Worm (Caenorhabditis elegans): ENCODE data around the gene C06A1.3.

Gene C06A1.3

DNA sequence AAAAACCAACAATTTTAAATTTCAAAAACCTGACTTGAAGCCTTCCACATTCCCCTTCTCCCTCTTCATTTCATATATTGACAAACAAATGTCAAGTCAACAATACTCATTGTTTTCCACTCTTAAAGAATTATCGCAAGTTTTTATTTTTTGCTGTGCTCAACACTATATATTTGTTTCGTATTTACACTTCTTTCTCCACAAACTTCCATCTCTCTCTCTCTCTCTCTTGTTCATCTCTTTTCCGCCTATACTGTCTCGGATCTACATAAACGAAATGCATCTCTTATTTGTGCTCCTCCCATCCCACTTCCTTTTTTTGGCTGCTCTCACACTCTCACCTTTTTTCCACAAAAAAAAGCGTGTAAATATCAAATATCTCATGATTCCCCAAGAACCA lies 40.7 kb downstream of the C06A1.3 start, which contains the start of gene C14A4.12:
Gene C14A4.12, plus strand, starts transcription at position 301 of the 400 bp plus-strand sequence.
- TF ChIP-seq nhr-11 (tag; optimal IDR thresholded peaks at IDR 0.05): no peak
- no peak for TF ChIP-seq nhr-47 (tag; optimal IDR thresholded peaks at IDR 0.05)
- no peak for TF ChIP-seq sox-4 (tag; optimal IDR thresholded peaks at IDR 0.05)
- no peak for TF ChIP-seq nhr-12 (tag; optimal IDR thresholded peaks at IDR 0.05)
- no peak for TF ChIP-seq dpl-1 (GFP tag; optimal IDR thresholded peaks at IDR 0.05)
- TF ChIP-seq isw-1 (GFP tag; IDR thresholded peaks at IDR 0.05): no peak
- TF ChIP-seq aly-2 (tag; optimal IDR thresholded peaks at IDR 0.05): no peak
- no peak for TF ChIP-seq ama-1 (optimal IDR thresholded peaks at IDR 0.05)
- no peak for TF ChIP-seq elt-3 (tag; optimal IDR thresholded peaks at IDR 0.05)

ce11 chrII:10618157-10618556 lies 46.1 kb downstream of the C06A1.3 start, which contains the start of gene C14A4.13:
Gene C14A4.13 (plus strand): TSS chrII:10618457.
- TF ChIP-seq snu-23 (GFP tag; optimal IDR thresholded peaks at IDR 0.05) (no peak), nhr-71 (tag; optimal IDR thresholded peaks at IDR 0.05) (no peak), lin-15B (tag; optimal IDR thresholded peaks at IDR 0.05) (no peak), lir-3 (tag; optimal IDR thresholded peaks at IDR 0.05; ENCODE audit: poor library complexity) (no peak), hlh-17 (GFP tag; optimal IDR thresholded peaks at IDR 0.05; ENCODE audit: borderline replicate concordance) (no peak), egl-13 (tag; optimal IDR thresholded peaks at IDR 0.05) (no peak), zag-1 (tag; optimal IDR thresholded peaks at IDR 0.05) (no peak), dsc-1 (tag; optimal IDR thresholded peaks at IDR 0.05) (no peak), efl-3 (GFP tag; optimal IDR thresholded peaks at IDR 0.05) (no peak), zip-4 (GFP tag; optimal IDR thresholded peaks at IDR 0.05) (no peak), unc-62 (GFP tag; optimal IDR thresholded peaks at IDR 0.05) (no peak), elt-2 (tag; optimal IDR thresholded peaks at IDR 0.05) (no peak), nhr-90 (tag; optimal IDR thresholded peaks at IDR 0.05; ENCODE audit: poor library complexity) (no peak), ces-1 (GFP tag; optimal IDR thresholded peaks at IDR 0.05) (no peak), efl-1 (optimal IDR thresholded peaks at IDR 0.05) (no peak), efl-1 (GFP tag; optimal IDR thresholded peaks at IDR 0.05 in 1 of 2) (no peak), aly-2 (tag; optimal IDR thresholded peaks at IDR 0.05) (no peak), ceh-63 (GFP tag; optimal IDR thresholded peaks at IDR 0.05) (no peak), nhr-76 (tag; optimal IDR thresholded peaks at IDR 0.05) (no peak), sptf-1 (tag; optimal IDR thresholded peaks at IDR 0.05) (no peak), fos-1 (tag; optimal IDR thresholded peaks at IDR 0.05) (no peak)

DNA sequence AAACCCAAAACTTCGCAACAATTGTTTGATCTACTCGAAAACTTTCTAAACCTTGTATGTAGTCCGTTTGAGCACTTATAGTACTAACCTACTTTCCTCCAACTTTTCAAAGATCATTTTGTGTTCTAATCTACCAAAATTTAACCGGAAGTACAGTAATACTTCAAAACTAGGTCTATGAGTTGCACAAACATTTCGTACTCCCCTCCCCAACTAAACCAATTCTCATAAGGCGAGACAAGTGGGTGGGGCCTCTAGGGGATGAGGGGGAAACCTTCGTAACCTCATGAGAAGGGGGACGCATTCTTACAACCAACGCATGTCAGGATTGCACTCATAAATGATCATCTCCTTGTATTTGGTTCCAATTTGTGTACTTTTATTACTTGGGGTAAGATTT lies 49.9 kb downstream of the C06A1.3 start, which contains the start of gene cutl-9:
Gene cutl-9, plus strand, starts transcription at position 301 of the 400 bp plus-strand sequence.
- TF ChIP-seq ztf-11 (tag; optimal IDR thresholded peaks at IDR 0.05): no peak
- TF ChIP-seq ceh-63 (GFP tag; optimal IDR thresholded peaks at IDR 0.05): no peak
- no peak for TF ChIP-seq egl-27 (tag; optimal IDR thresholded peaks at IDR 0.05)
- no peak for TF ChIP-seq efl-1 (optimal IDR thresholded peaks at IDR 0.05)
- TF ChIP-seq efl-1 (GFP tag; optimal IDR thresholded peaks at IDR 0.05 in 1 of 2): no peak
- no peak for TF ChIP-seq fos-1 (tag; optimal IDR thresholded peaks at IDR 0.05)
- TF ChIP-seq dsc-1 (tag; optimal IDR thresholded peaks at IDR 0.05): no peak
- no peak for TF ChIP-seq unc-62 (GFP tag; optimal IDR thresholded peaks at IDR 0.05)
- no peak for TF ChIP-seq mdl-1 (tag; optimal IDR thresholded peaks at IDR 0.05)
- TF ChIP-seq C34B4.2 (tag; optimal IDR thresholded peaks at IDR 0.05): no peak
- TF ChIP-seq sox-4 (tag; optimal IDR thresholded peaks at IDR 0.05): no peak
- TF ChIP-seq fkh-10 (GFP tag; optimal IDR thresholded peaks at IDR 0.05): no peak
- TF ChIP-seq dpl-1 (GFP tag; optimal IDR thresholded peaks at IDR 0.05): no peak
- TF ChIP-seq tbx-2 (tag; optimal IDR thresholded peaks at IDR 0.05): no peak
- no peak for TF ChIP-seq pqm-1 (tag; optimal IDR thresholded peaks at IDR 0.05)
- TF ChIP-seq nhr-28 (tag; optimal IDR thresholded peaks at IDR 0.05): no peak
- TF ChIP-seq nhr-20 (tag; optimal IDR thresholded peaks at IDR 0.05): no peak
- no peak for TF ChIP-seq nhr-84 (tag; optimal IDR thresholded peaks at IDR 0.05)
- TF ChIP-seq hlh-4 (tag; optimal IDR thresholded peaks at IDR 0.05): no peak
- no peak for TF ChIP-seq nhr-90 (tag; optimal IDR thresholded peaks at IDR 0.05; ENCODE audit: poor library complexity)
- TF ChIP-seq lin-13 (GFP tag; optimal IDR thresholded peaks at IDR 0.05): no peak

All from whole organism, L1 larva.